Fruit fly (Drosophila melanogaster): Measurements from ENCODE around the gene CG31709.

Gene CG31709

dm6 chr2L:9567398-9567856 lies 12.0 kb downstream of the CG31709 start (continued):
- peak; percentile 82 for TF ChIP-seq CG2120 (GFP tag; optimal IDR thresholded peaks at IDR 0.05)
- TF ChIP-seq NfI (GFP tag; optimal IDR thresholded peaks at IDR 0.05), result peak; percentile 100
- TF ChIP-seq aop (GFP tag; IDR thresholded peaks at IDR 0.05), result peak; percentile 78
- TF ChIP-seq jing (GFP tag; optimal IDR thresholded peaks at IDR 0.05), result peak; percentile 86
- peak; percentile 89; the same call in 1 of the 2 replicates for TF ChIP-seq ham (GFP tag; IDR thresholded peaks at IDR 0.05)
- peak; percentile 93 for TF ChIP-seq H2.0 (GFP tag; IDR thresholded peaks at IDR 0.05)
- peak; percentile 97 for TF ChIP-seq Lhr (GFP tag; optimal IDR thresholded peaks at IDR 0.05)
- TF ChIP-seq maf-S (GFP tag; optimal IDR thresholded peaks at IDR 0.05), result peak; percentile 93
- peak; percentile 93 for TF ChIP-seq grn (GFP tag; optimal IDR thresholded peaks at IDR 0.05)
- TF ChIP-seq Oli (tag; optimal IDR thresholded peaks at IDR 0.05), result peak; percentile 94
- peak; percentile 73 for TF ChIP-seq zf30C (GFP tag; optimal IDR thresholded peaks at IDR 0.05)
- peak; percentile 94 for TF ChIP-seq repo (GFP tag; optimal IDR thresholded peaks at IDR 0.05)
- peak; percentile 94 for TF ChIP-seq CG7556 (GFP tag; optimal IDR thresholded peaks at IDR 0.05)
- TF ChIP-seq tna (GFP tag; IDR thresholded peaks at IDR 0.05; ENCODE audit: partially characterized antibody), result no peak
- TF ChIP-seq Max (GFP tag; optimal IDR thresholded peaks at IDR 0.05), result peak; percentile 96
- TF ChIP-seq H15 (GFP tag; IDR thresholded peaks at IDR 0.05), result peak; percentile 95
- TF ChIP-seq dpn (GFP tag; optimal IDR thresholded peaks at IDR 0.05), result peak; percentile 93 to 95
- TF ChIP-seq CG17912 (GFP tag; optimal IDR thresholded peaks at IDR 0.05), result peak; percentile 100
- peak; percentile 94 for TF ChIP-seq NC2α (GFP tag; optimal IDR thresholded peaks at IDR 0.05)
- TF ChIP-seq CG11247 (GFP tag; IDR thresholded peaks at IDR 0.05), result peak; percentile 97
- TF ChIP-seq vvl (GFP tag; IDR thresholded peaks at IDR 0.05), result peak; percentile 99
- TF ChIP-seq corto (GFP tag; optimal IDR thresholded peaks at IDR 0.05), result peak; percentile 86
- peak; percentile 89 for TF ChIP-seq CG14441 (GFP tag; IDR thresholded peaks at IDR 0.05)
- peak; percentile 88 for TF ChIP-seq GATAe (GFP tag; conservative IDR thresholded peaks at IDR 0.05)
- no peak for TF ChIP-seq CG2129 (GFP tag; IDR thresholded peaks at IDR 0.05; ENCODE audit: partially characterized antibody)
- TF ChIP-seq toy (GFP tag; IDR thresholded peaks at IDR 0.05), result peak; percentile 85
- peak; percentile 100 for TF ChIP-seq CG6765 (GFP tag; optimal IDR thresholded peaks at IDR 0.05)
- peak; percentile 98 for TF ChIP-seq CG10209 (GFP tag; optimal IDR thresholded peaks at IDR 0.05)
- TF ChIP-seq ind (GFP tag; optimal IDR thresholded peaks at IDR 0.05), result peak; percentile 88
- TF ChIP-seq CG11398 (GFP tag; optimal IDR thresholded peaks at IDR 0.05), result peak; percentile 97
- TF ChIP-seq CG15601 (tag; optimal IDR thresholded peaks at IDR 0.05), result peak; percentile 97
- TF ChIP-seq p53 (GFP tag; optimal IDR thresholded peaks at IDR 0.05), result peak; percentile 95
- no peak for TF ChIP-seq Gsc (GFP tag; IDR thresholded peaks at IDR 0.05)
- peak; percentile 100 for TF ChIP-seq mirr (GFP tag; optimal IDR thresholded peaks at IDR 0.05)
- TF ChIP-seq CG14050 (GFP tag; IDR thresholded peaks at IDR 0.05), result peak; percentile 95
- peak; percentile 90; the same call in 2 of the 3 replicates for TF ChIP-seq B-H1 (GFP tag; IDR thresholded peaks at IDR 0.05)
- peak; percentile 85 for TF ChIP-seq CG9932 (GFP tag; IDR thresholded peaks at IDR 0.05)
- TF ChIP-seq CG3407 (GFP tag; optimal IDR thresholded peaks at IDR 0.05), result peak; percentile 98
- TF ChIP-seq run (tag; optimal IDR thresholded peaks at IDR 0.05), result peak; percentile 97
- TF ChIP-seq CG4707 (GFP tag; optimal IDR thresholded peaks at IDR 0.05), result peak; percentile 99
- TF ChIP-seq sr (GFP tag; IDR thresholded peaks at IDR 0.05), result peak; percentile 99
- TF ChIP-seq CG4820 (GFP tag; optimal IDR thresholded peaks at IDR 0.05), result peak; percentile 89
- peak; percentile 96 for TF ChIP-seq Mes4 (GFP tag; optimal IDR thresholded peaks at IDR 0.05)
- peak in 1 of 2 experiments; percentile 72 for TF ChIP-seq eve (GFP tag; optimal IDR thresholded peaks at IDR 0.05)
- peak; percentile 25; the same call in 1 of the 3 replicates for TF ChIP-seq CG11560 (tag; IDR thresholded peaks at IDR 0.05)
- TF ChIP-seq gcm2 (GFP tag; optimal IDR thresholded peaks at IDR 0.05), result peak; percentile 99
- TF ChIP-seq pzg (GFP tag; optimal IDR thresholded peaks at IDR 0.05), result peak; percentile 44
- peak; percentile 89 for TF ChIP-seq psq (GFP tag; optimal IDR thresholded peaks at IDR 0.05)
- peak; percentile 90 for TF ChIP-seq nmo (GFP tag; optimal IDR thresholded peaks at IDR 0.05)
- TF ChIP-seq hb (GFP tag; IDR thresholded peaks at IDR 0.05; ENCODE audit: partially characterized antibody), result no peak
- peak; percentile 72 for TF ChIP-seq gt (GFP tag; IDR thresholded peaks at IDR 0.05)

All from whole organism, embryonic.